Worm (Caenorhabditis elegans): ENCODE measurements around the gene F44E2.6.
A peak's percentile ranks its signal among the peaks of the same experiment; 100 is the strongest.

F44E2.6 gene

ce11 chrIII:8829245-8829644 is 15.8 kb downstream of the F44E2.6 start, which contains the start of gene F44E2.3:
Gene F44E2.3 (minus strand): TSS chrIII:8829305.
- TF ChIP-seq nhr-6 (tag; optimal IDR thresholded peaks at IDR 0.05) = no peak
- peak in 1 of 2 experiments; percentile 8 for TF ChIP-seq hif-1 (tag; optimal IDR thresholded peaks at IDR 0.05)
- peak; percentile 13 for TF ChIP-seq dpl-1 (GFP tag; optimal IDR thresholded peaks at IDR 0.05)
- TF ChIP-seq lin-1 (GFP tag; IDR thresholded peaks at IDR 0.05) = no peak
- no peak for TF ChIP-seq nhr-28 (tag; optimal IDR thresholded peaks at IDR 0.05)
- TF ChIP-seq ama-1 (optimal IDR thresholded peaks at IDR 0.05) = no peak
- no peak for TF ChIP-seq egl-27 (tag; optimal IDR thresholded peaks at IDR 0.05)
- no peak for TF ChIP-seq ceh-62 (tag; optimal IDR thresholded peaks at IDR 0.05)
- no peak for TF ChIP-seq hmg-1.1 (GFP tag; IDR thresholded peaks at IDR 0.05)
- TF ChIP-seq mes-2 (tag; optimal IDR thresholded peaks at IDR 0.05; ENCODE audit: poor library complexity, severe bottlenecking) = peak; percentile 82
- TF ChIP-seq lsy-2 (tag; optimal IDR thresholded peaks at IDR 0.05) = peak in 1 of 2 experiments; percentile 44
- TF ChIP-seq duxl-1 (tag; optimal IDR thresholded peaks at IDR 0.05; ENCODE audit: poor library complexity) = no peak
- TF ChIP-seq Y48G9A.11 (GFP tag; IDR thresholded peaks at IDR 0.05) = no peak
- TF ChIP-seq pqm-1 (tag; optimal IDR thresholded peaks at IDR 0.05) = no peak
- no peak for TF ChIP-seq mep-1 (tag; optimal IDR thresholded peaks at IDR 0.05)
- no peak for TF ChIP-seq F44E2.7 (GFP tag; IDR thresholded peaks at IDR 0.05)

ce11 chrIII:8827128-8827527 is 17.9 kb downstream of the F44E2.6 start, which contains the start of gene F54F2.9:
Gene F54F2.9 (minus strand): TSS chrIII:8827228.
- no peak for TF ChIP-seq unc-62 (GFP tag; optimal IDR thresholded peaks at IDR 0.05 in 1 of 2)
- TF ChIP-seq unc-62 (tag; optimal IDR thresholded peaks at IDR 0.05) = no peak
- TF ChIP-seq Y5F2A.4 (GFP tag; optimal IDR thresholded peaks at IDR 0.05) = no peak
- no peak for TF ChIP-seq lir-3 (tag; optimal IDR thresholded peaks at IDR 0.05)
- TF ChIP-seq mxl-3 (GFP tag; optimal IDR thresholded peaks at IDR 0.05) = no peak
- no peak for TF ChIP-seq jun-1 (tag; optimal IDR thresholded peaks at IDR 0.05)
- no peak for TF ChIP-seq ZK546.5 (tag; optimal IDR thresholded peaks at IDR 0.05)
- no peak for TF ChIP-seq mxl-2 (GFP tag; conservative IDR thresholded peaks at IDR 0.05)
- TF ChIP-seq lsy-2 (tag; optimal IDR thresholded peaks at IDR 0.05) = no peak
- TF ChIP-seq daf-12 (tag; optimal IDR thresholded peaks at IDR 0.05) = no peak
- TF ChIP-seq Y105C5A.15 (GFP tag; IDR thresholded peaks at IDR 0.05) = no peak
- TF ChIP-seq Y48G9A.11 (GFP tag; IDR thresholded peaks at IDR 0.05) = no peak
- TF ChIP-seq saeg-2 (GFP tag; IDR thresholded peaks at IDR 0.05) = no peak
- TF ChIP-seq set-16 (GFP tag; IDR thresholded peaks at IDR 0.05) = no peak
- no peak for TF ChIP-seq ceh-82 (tag; optimal IDR thresholded peaks at IDR 0.05)
- no peak for TF ChIP-seq ztf-11 (tag; optimal IDR thresholded peaks at IDR 0.05)

- no peak for TF ChIP-seq lin-38 (GFP tag; IDR thresholded peaks at IDR 0.05)
- TF ChIP-seq nhr-25 (tag; optimal IDR thresholded peaks at IDR 0.05; ENCODE audit: borderline replicate concordance, insufficient read depth) = no peak
- TF ChIP-seq mdt-29 (GFP tag; IDR thresholded peaks at IDR 0.05) = no peak
- TF ChIP-seq aha-1 (tag) = peak; percentile 93
These were observed 20.5 kb downstream of the F44E2.6 start for ce11 chrIII:8824556-8824955.

ce11 chrIII:8818599-8818998 is 26.4 kb downstream of the F44E2.6 start, which contains the start of gene pat-2:
Gene pat-2 (plus strand): TSS chrIII:8818899.
- TF ChIP-seq hlh-30 (tag; optimal IDR thresholded peaks at IDR 0.05; ENCODE audit: insufficient read depth) = no peak
- TF ChIP-seq daf-12 (tag; optimal IDR thresholded peaks at IDR 0.05) = no peak
- peak; percentile 8 for TF ChIP-seq aha-1 (tag)

ce11 chrIII:8815699-8816098 is 29.3 kb downstream of the F44E2.6 start:
- TF ChIP-seq hlh-11 (tag; optimal IDR thresholded peaks at IDR 0.05) (peak; percentile 39), zip-2 (tag; optimal IDR thresholded peaks at IDR 0.05) (no peak), jun-1 (tag; optimal IDR thresholded peaks at IDR 0.05) (no peak), hmg-1.1 (GFP tag; IDR thresholded peaks at IDR 0.05) (0 out of 2 replicates have a peak, but pooled peaks have one; percentile 39), F44E2.7 (GFP tag; IDR thresholded peaks at IDR 0.05) (no peak), ctbp-1 (GFP tag; IDR thresholded peaks at IDR 0.05) (no peak), aha-1 (tag) (peak; percentile 67)

Measured in whole organism, L4 larva.